Worm (Caenorhabditis elegans): ENCODE data around the gene clec-136.

- TF ChIP-seq M03D4.4 (tag; optimal IDR thresholded peaks at IDR 0.05), result no peak
- TF ChIP-seq lin-13 (tag; optimal IDR thresholded peaks at IDR 0.05), result no peak
- no peak for TF ChIP-seq ztf-11 (tag; optimal IDR thresholded peaks at IDR 0.05)
Measured at ce11 chrII:4571868-4572267, 44.5 kb downstream of the clec-136 start, which contains the start of gene vab-1.

Measured in whole organism, mixed stage, embryonic.